Fruit fly (Drosophila melanogaster) whole organism, wandering third instar larva: Measurements from ENCODE around the gene CG42673.

Source experiments
- CG32264 ChIP-seq: fragments of 200-800 bp; sonication (Bioruptor generic); optimal IDR thresholded peaks from 2 replicates; lab custom pipeline; 2016; ENCODE audit warnings: missing biosample characterization, missing genetic modification characterization
- CrebA ChIP-seq: fragments of 200-800 bp; sonication (Bioruptor generic); optimal IDR thresholded peaks from 2 replicates; lab custom pipeline; 2016; ENCODE audit warnings: missing biosample characterization, mild to moderate bottlenecking, missing genetic modification characterization, borderline replicate concordance
- Dfd ChIP-seq: fragments of >200 bp; optimal IDR thresholded peaks from 2 replicates; lab custom pipeline; 2017; ENCODE audit warnings: missing biosample characterization, missing genetic modification characterization
- Dif ChIP-seq: fragments of 200-275, 200-300 bp; sonication (Bioruptor generic); optimal IDR thresholded peaks from 2 replicates; lab custom pipeline; 2018; ENCODE audit warnings: missing biosample characterization, missing genetic modification characterization; ENCODE audit not compliant: partially characterized antibody
- GATAd ChIP-seq: sonication (Bioruptor generic); optimal IDR thresholded peaks from 2 replicates; lab custom pipeline; 2016; ENCODE audit warnings: missing biosample characterization, missing genetic modification characterization
- HLH106 ChIP-seq: fragments of 200-800 bp; optimal IDR thresholded peaks from 3 replicates; lab custom pipeline; 2019; ENCODE audit warnings: missing biosample characterization, mild to moderate bottlenecking, missing genetic modification characterization, moderate library complexity
- Hr78 ChIP-seq: fragments of >200 bp; optimal IDR thresholded peaks from 2 replicates; lab custom pipeline; 2017; ENCODE audit warnings: missing biosample characterization, missing genetic modification characterization
- ey ChIP-seq: fragments of 200-800 bp; sonication (Bioruptor generic); optimal IDR thresholded peaks from 2 replicates; lab custom pipeline; 2016; ENCODE audit warnings: missing biosample characterization, missing genetic modification characterization
- fru ChIP-seq: fragments of 200-800 bp; sonication (Bioruptor generic); optimal IDR thresholded peaks from 3 replicates; lab custom pipeline; 2016; ENCODE audit warnings: missing biosample characterization, mild to moderate bottlenecking, missing genetic modification characterization
- h ChIP-seq: fragments of 200-800 bp; sonication (Bioruptor generic); optimal IDR thresholded peaks from 3 replicates; lab custom pipeline; 2016; ENCODE audit warnings: missing biosample characterization, mild to moderate bottlenecking, missing genetic modification characterization
- lola ChIP-seq: fragments of >200 bp; optimal IDR thresholded peaks from 2 replicates; lab custom pipeline; 2017; ENCODE audit warnings: missing biosample characterization, missing genetic modification characterization
- pan ChIP-seq: fragments of >200 bp; optimal IDR thresholded peaks from 2 replicates; lab custom pipeline; 2017
- psq ChIP-seq: fragments of 200-800 bp; sonication (Bioruptor generic); optimal IDR thresholded peaks from 3 replicates; lab custom pipeline; 2017; ENCODE audit warnings: missing biosample characterization, mild to moderate bottlenecking, missing genetic modification characterization, moderate library complexity
- usp ChIP-seq: fragments of >200 bp; optimal IDR thresholded peaks from 2 replicates; lab custom pipeline; 2017; ENCODE audit warnings: missing biosample characterization, missing genetic modification characterization

DNA sequence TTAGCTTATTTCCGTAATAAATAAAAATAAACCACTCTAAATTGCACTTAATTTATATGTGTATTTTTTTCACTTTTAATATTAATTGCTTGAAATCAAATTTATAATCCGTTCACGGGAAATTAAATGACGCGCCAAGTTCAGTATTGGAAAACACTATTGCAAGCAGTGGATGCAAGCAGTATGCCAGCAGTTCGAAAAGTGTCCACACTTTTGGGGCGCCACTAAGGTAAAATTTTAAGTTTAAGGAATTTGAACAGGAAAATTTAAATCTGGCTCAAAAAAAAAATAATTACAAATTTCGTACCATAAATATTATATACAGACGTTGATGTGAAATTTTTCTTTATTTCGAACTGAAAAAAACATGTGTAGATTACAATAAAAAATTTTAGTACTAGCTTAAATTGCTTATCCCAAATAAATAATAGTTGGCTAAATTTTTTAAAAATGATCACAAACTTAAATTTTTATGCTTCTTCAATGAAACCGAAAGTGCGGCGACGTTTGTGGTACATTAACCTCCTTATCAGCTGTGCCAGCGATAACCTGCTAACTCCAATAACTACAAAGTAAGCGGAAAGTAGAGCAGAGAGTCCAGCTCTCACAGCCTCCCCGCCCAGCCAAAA, 67.1 kb downstream of the CG42673 start:
- TF ChIP-seq pan (lab: Kevin White, UChicago) (no peak), psq (GFP tag; lab: Kevin White, UChicago) (no peak), HLH106 (peak; percentile 31), Dfd (GFP tag; lab: Kevin White, UChicago) (no peak), h (GFP tag; lab: Kevin White, UChicago) (no peak), CrebA (GFP tag; lab: Kevin White, UChicago) (no peak), Hr78 (no peak), ey (GFP tag; lab: Kevin White, UChicago) (no peak), usp (GFP tag; lab: Kevin White, UChicago) (no peak), lola (GFP tag; lab: Kevin White, UChicago) (no peak), GATAd (GFP tag; lab: Kevin White, UChicago) (no peak), CG32264 (no peak), Dif (GFP tag; lab: Kevin White, UChicago) (no peak), fru (GFP tag; lab: Kevin White, UChicago) (peak; percentile 46)
